Worm (Caenorhabditis elegans) whole organism, young adult: ENCODE results near the gene ddx-46.

Experiments
- F52B5.7 ChIP-seq: sonication (generic microtip); optimal IDR thresholded peaks from 2 replicates; lab custom pipeline; 2016; ENCODE audit warnings: mild to moderate bottlenecking, missing genetic modification characterization, missing compliant biosample characterization
- F57C9.4 ChIP-seq: sonication (generic microtip); optimal IDR thresholded peaks from 2 replicates; lab custom pipeline; 2017; ENCODE audit warnings: mild to moderate bottlenecking, missing genetic modification characterization, missing compliant biosample characterization
- K11D2.4 ChIP-seq: fragments of 200-800 bp; sonication (Bioruptor generic); IDR thresholded peaks from 2 replicates; pipeline ENCODE4 v1.3.6; 2022; ENCODE audit warnings: missing genetic modification reagents, missing genetic modification characterization, missing compliant biosample characterization
- ZK185.1 ChIP-seq: sonication (generic microtip); optimal IDR thresholded peaks from 2 replicates; lab custom pipeline; 2016; ENCODE audit warnings: mild to moderate bottlenecking, missing genetic modification characterization, missing compliant biosample characterization; ENCODE audit not compliant: poor library complexity, severe bottlenecking
- ceh-79 ChIP-seq: sonication (generic microtip); optimal IDR thresholded peaks from 2 replicates; lab custom pipeline; 2017; ENCODE audit warnings: mild to moderate bottlenecking, missing genetic modification characterization, missing compliant biosample characterization
- hmg-20 ChIP-seq: fragments of 200-800 bp; sonication (Bioruptor generic); IDR thresholded peaks from 2 replicates; pipeline ENCODE4 v1.3.6; 2022; ENCODE audit warnings: missing genetic modification reagents, missing genetic modification characterization, missing compliant biosample characterization
- lsl-1 ChIP-seq: fragments of 200-800 bp; sonication (Bioruptor generic); optimal IDR thresholded peaks from 2 replicates; lab custom pipeline; 2018; ENCODE audit warnings: mild to moderate bottlenecking, missing genetic modification characterization, moderate library complexity, missing compliant biosample characterization
- sea-2 ChIP-seq: fragments of 200-800 bp; sonication (Bioruptor generic); IDR thresholded peaks from 2 replicates; pipeline ENCODE4 v1.3.6; 2022; ENCODE audit warnings: missing genetic modification characterization, missing compliant biosample characterization
- ztf-18 ChIP-seq: sonication (generic microtip); optimal IDR thresholded peaks from 2 replicates; lab custom pipeline; 2016; ENCODE audit warnings: missing genotype, mild to moderate bottlenecking, missing genetic modification characterization, missing compliant biosample characterization

ce11 chrIV:1256723-1257122 lies 52.7 kb downstream of the ddx-46 start, which contains the start of gene clec-168:
- TF ChIP-seq hmg-20 (GFP tag; lab: Robert Waterston, UW) (no peak), lsl-1 (GFP tag; lab: Kevin White, UChicago) (no peak), ceh-79 (tag; lab: Kevin White, UChicago) (no peak), K11D2.4 (GFP tag; lab: Robert Waterston, UW) (no peak), sea-2 (GFP tag; lab: Robert Waterston, UW) (no peak), F52B5.7 (tag; lab: Kevin White, UChicago) (no peak), F57C9.4 (tag; lab: Kevin White, UChicago) (no peak), ztf-18 (tag; lab: Kevin White, UChicago) (no peak), ZK185.1 (no peak)
